In the genomic region with DNA sequence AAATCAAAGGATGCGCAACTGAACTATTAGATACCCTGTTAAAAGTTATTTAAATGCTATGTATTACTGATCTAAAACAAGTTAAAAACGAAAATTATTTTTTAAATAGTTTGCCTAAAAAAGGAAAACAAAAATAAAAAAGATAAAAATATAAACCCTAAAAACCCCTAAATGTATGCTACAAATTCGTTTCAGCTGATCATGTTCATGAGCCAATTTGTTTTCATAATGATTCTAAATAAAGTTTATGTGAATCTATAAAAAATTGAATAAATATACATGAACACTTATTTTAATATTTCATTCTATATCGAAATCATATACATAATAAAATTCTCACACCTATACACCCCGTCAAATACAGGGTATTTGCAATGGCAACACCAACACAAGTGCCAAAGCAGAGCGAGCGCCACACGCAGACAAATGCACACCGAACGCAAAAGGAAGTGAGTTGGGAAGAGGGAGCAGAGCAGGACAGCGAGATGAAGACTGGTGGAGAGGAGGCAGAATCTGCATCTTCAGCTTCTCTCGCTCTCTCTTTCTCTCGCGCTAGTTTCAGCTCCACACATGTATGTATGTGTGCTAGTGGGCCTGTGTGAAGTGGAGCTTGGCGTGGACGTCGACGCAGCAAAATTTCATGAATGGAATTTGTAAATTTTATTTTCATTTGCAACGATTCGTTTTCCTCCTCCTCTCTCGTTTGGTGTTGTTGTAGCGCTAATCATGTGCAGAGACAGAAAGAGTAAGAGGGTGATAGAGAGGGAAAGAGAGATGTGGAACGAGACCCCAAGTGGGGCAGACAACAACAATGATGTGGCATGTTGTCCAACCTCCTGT, we compare ENCODE assay signal across 1 fruit fly cellular context.
A peak's percentile ranks its signal among the peaks of the same experiment; 100 is the strongest.
TF ChIP-seq lines count a peak whose summit lies in the region.

No protein-coding gene starts in this region.

TF ChIP-seq in whole organism, embryonic, 481 proteins besides CTCF, POLR2A, EP300 and RAD21 (continued from another document):
- peak; percentile 41 for TF ChIP-seq CG17829 (tag; optimal IDR thresholded peaks at IDR 0.05; lab: Kevin White, UChicago)
- TF ChIP-seq CG13424 (tag; optimal IDR thresholded peaks at IDR 0.05; lab: Kevin White, UChicago): peak; percentile 41
- peak; percentile 27 for TF ChIP-seq CG15601 (tag; optimal IDR thresholded peaks at IDR 0.05; lab: Kevin White, UChicago)
- peak; percentile 60 for TF ChIP-seq D19A (tag; optimal IDR thresholded peaks at IDR 0.05; lab: Kevin White, UChicago)
- peak in 1 of 2 experiments; percentile 24 for TF ChIP-seq Eip74EF (GFP tag; optimal IDR thresholded peaks at IDR 0.05; lab: Kevin White, UChicago)
- peak; percentile 77 for TF ChIP-seq CG31441 (GFP tag; IDR thresholded peaks at IDR 0.05; lab: Robert Waterston, UW)
- peak; percentile 39 for TF ChIP-seq trem (tag; optimal IDR thresholded peaks at IDR 0.05; lab: Kevin White, UChicago)
- peak; percentile 53 for TF ChIP-seq CG2678 (tag; optimal IDR thresholded peaks at IDR 0.05; lab: Kevin White, UChicago)
- TF ChIP-seq dmrt99B (tag; optimal IDR thresholded peaks at IDR 0.05; lab: Kevin White, UChicago): peak; percentile 54
- peak; percentile 46 for TF ChIP-seq az2 (GFP tag; optimal IDR thresholded peaks at IDR 0.05; lab: Kevin White, UChicago)
- peak; percentile 69; the same call in 1 of the 2 replicates for TF ChIP-seq Drgx (GFP tag; IDR thresholded peaks at IDR 0.05; lab: Robert Waterston, UW)
- TF ChIP-seq CG31224 (GFP tag; IDR thresholded peaks at IDR 0.05; lab: Robert Waterston, UW): no peak
- TF ChIP-seq Xbp1 (GFP tag; optimal IDR thresholded peaks at IDR 0.05; lab: Kevin White, UChicago): peak; percentile 6
- TF ChIP-seq CG15269 (tag; optimal IDR thresholded peaks at IDR 0.05; lab: Kevin White, UChicago): no peak
- TF ChIP-seq btn (GFP tag; optimal IDR thresholded peaks at IDR 0.05; lab: Kevin White, UChicago): no peak
- peak; percentile 67 for TF ChIP-seq CG11504 (tag; optimal IDR thresholded peaks at IDR 0.05; lab: Kevin White, UChicago)
- TF ChIP-seq Chrac-16 (GFP tag; optimal IDR thresholded peaks at IDR 0.05; lab: Kevin White, UChicago): no peak
- TF ChIP-seq CG8924 (tag; optimal IDR thresholded peaks at IDR 0.05; lab: Kevin White, UChicago): peak; percentile 39
- TF ChIP-seq CG17568 (GFP tag; optimal IDR thresholded peaks at IDR 0.05; lab: Kevin White, UChicago): no peak
- peak; percentile 17 for TF ChIP-seq CG30403 (GFP tag; optimal IDR thresholded peaks at IDR 0.05; lab: Kevin White, UChicago)
- peak; percentile 1 for TF ChIP-seq nerfin-1 (tag; optimal IDR thresholded peaks at IDR 0.05; lab: Kevin White, UChicago)
- peak; percentile 4 for TF ChIP-seq gsb-n (tag; optimal IDR thresholded peaks at IDR 0.05; lab: Kevin White, UChicago)
- no peak for TF ChIP-seq zfh2 (GFP tag; optimal IDR thresholded peaks at IDR 0.05; lab: Kevin White, UChicago)
- TF ChIP-seq PHDP (tag; optimal IDR thresholded peaks at IDR 0.05; lab: Kevin White, UChicago): peak; percentile 15
- TF ChIP-seq CG17385 (GFP tag; optimal IDR thresholded peaks at IDR 0.05; lab: Kevin White, UChicago): peak; percentile 11
- no peak for TF ChIP-seq CG18764 (GFP tag; optimal IDR thresholded peaks at IDR 0.05; lab: Kevin White, UChicago)
- TF ChIP-seq CG16815 (GFP tag; optimal IDR thresholded peaks at IDR 0.05; lab: Kevin White, UChicago): peak; percentile 11
- TF ChIP-seq Med (GFP tag; lab: Kevin White, UChicago): peak; percentile 5
- TF ChIP-seq Hr51 (GFP tag; optimal IDR thresholded peaks at IDR 0.05; lab: Kevin White, UChicago): peak in 1 of 2 experiments; percentile 51
- TF ChIP-seq phol (tag; optimal IDR thresholded peaks at IDR 0.05; lab: Kevin White, UChicago): peak; percentile 70
- no peak for TF ChIP-seq CG11247 (GFP tag; IDR thresholded peaks at IDR 0.05; lab: Robert Waterston, UW)
- no peak for TF ChIP-seq HLH3B (GFP tag; IDR thresholded peaks at IDR 0.05; lab: Robert Waterston, UW)
- peak; percentile 18; the same call in 1 of the 2 replicates for TF ChIP-seq esg (GFP tag; conservative IDR thresholded peaks at IDR 0.05; lab: Robert Waterston, UW)
- no peak for TF ChIP-seq lmd (GFP tag; IDR thresholded peaks at IDR 0.05; lab: Robert Waterston, UW)
- no peak for TF ChIP-seq hth (optimal IDR thresholded peaks at IDR 0.05; lab: Kevin White, UChicago)
- no peak for TF ChIP-seq TFAM (GFP tag; optimal IDR thresholded peaks at IDR 0.05; lab: Kevin White, UChicago)
- no peak for TF ChIP-seq CG7963 (GFP tag; IDR thresholded peaks at IDR 0.05; lab: Robert Waterston, UW; ENCODE audit: partially characterized antibody)
- TF ChIP-seq kay (GFP tag; optimal IDR thresholded peaks at IDR 0.05; lab: Kevin White, UChicago): no peak
- peak; percentile 28; the same call in 1 of the 2 replicates for TF ChIP-seq CG10321 (GFP tag; IDR thresholded peaks at IDR 0.05; lab: Robert Waterston, UW)
- TF ChIP-seq HHEX (GFP tag; optimal IDR thresholded peaks at IDR 0.05; lab: Kevin White, UChicago): no peak
- peak; percentile 46 for TF ChIP-seq CG4424 (GFP tag; optimal IDR thresholded peaks at IDR 0.05; lab: Kevin White, UChicago)
- TF ChIP-seq zen (tag; optimal IDR thresholded peaks at IDR 0.05; lab: Kevin White, UChicago): no peak
- peak; percentile 33 for TF ChIP-seq CG8388 (GFP tag; optimal IDR thresholded peaks at IDR 0.05; lab: Kevin White, UChicago)
- peak; percentile 72 for TF ChIP-seq nmo (GFP tag; optimal IDR thresholded peaks at IDR 0.05; lab: Kevin White, UChicago)
- TF ChIP-seq CG18262 (tag; optimal IDR thresholded peaks at IDR 0.05; lab: Kevin White, UChicago): peak; percentile 78
- TF ChIP-seq CG17612 (GFP tag; IDR thresholded peaks at IDR 0.05; lab: Robert Waterston, UW): no peak
- TF ChIP-seq CG2712 (tag; optimal IDR thresholded peaks at IDR 0.05; lab: Kevin White, UChicago): peak; percentile 67
- no peak for TF ChIP-seq emc (GFP tag; optimal IDR thresholded peaks at IDR 0.05; lab: Kevin White, UChicago)
- TF ChIP-seq wdn (GFP tag; IDR thresholded peaks at IDR 0.05; lab: Robert Waterston, UW): no peak
- TF ChIP-seq Hand (GFP tag; optimal IDR thresholded peaks at IDR 0.05; lab: Kevin White, UChicago): no peak
- TF ChIP-seq nom (GFP tag; optimal IDR thresholded peaks at IDR 0.05; lab: Kevin White, UChicago): peak; percentile 78
- TF ChIP-seq nerfin-2 (GFP tag; IDR thresholded peaks at IDR 0.05; lab: Robert Waterston, UW; ENCODE audit: partially characterized antibody): no peak
- TF ChIP-seq Asciz (GFP tag; optimal IDR thresholded peaks at IDR 0.05; lab: Kevin White, UChicago): peak; percentile 37
- no peak for TF ChIP-seq dpn (GFP tag; optimal IDR thresholded peaks at IDR 0.05; lab: Kevin White, UChicago)
- TF ChIP-seq CG11560 (tag; IDR thresholded peaks at IDR 0.05; lab: Robert Waterston, UW): no peak
- TF ChIP-seq vvl (GFP tag; IDR thresholded peaks at IDR 0.05; lab: Robert Waterston, UW): no peak
- no peak for TF ChIP-seq lilli (GFP tag; optimal IDR thresholded peaks at IDR 0.05; lab: Kevin White, UChicago)
- no peak for TF ChIP-seq usp (GFP tag; optimal IDR thresholded peaks at IDR 0.05; lab: Kevin White, UChicago)
- no peak for TF ChIP-seq pita (GFP tag; optimal IDR thresholded peaks at IDR 0.05; lab: Kevin White, UChicago)
